Worm (Caenorhabditis elegans): ENCODE results near the gene Y67D8C.2.

DNA sequence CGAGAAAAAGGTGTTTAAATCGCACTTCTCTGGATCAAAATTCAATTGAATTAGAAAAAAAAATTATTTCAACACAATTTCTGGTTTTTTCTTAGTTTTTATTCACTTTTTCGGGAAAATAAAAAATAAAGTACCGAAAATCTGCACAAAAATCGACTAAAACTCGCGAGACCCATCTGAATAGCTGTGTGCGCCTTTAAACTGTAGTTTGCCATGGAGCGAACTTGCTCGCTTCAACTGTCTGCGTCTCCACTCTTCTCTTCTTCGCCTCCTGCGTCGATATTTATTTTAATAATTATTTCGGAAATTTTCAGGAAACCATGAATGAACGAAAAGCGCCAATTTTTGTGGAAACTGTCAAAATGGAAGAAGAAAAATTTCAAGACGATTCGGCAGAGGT is 16.2 kb upstream of the Y67D8C.2 start:
- no peak for TF ChIP-seq unc-62 (GFP tag; optimal IDR thresholded peaks at IDR 0.05)
- TF ChIP-seq aly-2 (tag; optimal IDR thresholded peaks at IDR 0.05): no peak
- TF ChIP-seq ceh-16 (tag; optimal IDR thresholded peaks at IDR 0.05): no peak
- TF ChIP-seq snpc-4 (tag; optimal IDR thresholded peaks at IDR 0.05): no peak
- TF ChIP-seq nhr-10 (tag; optimal IDR thresholded peaks at IDR 0.05): no peak
- TF ChIP-seq egl-27 (tag; optimal IDR thresholded peaks at IDR 0.05): no peak
- no peak for TF ChIP-seq nhr-11 (tag; optimal IDR thresholded peaks at IDR 0.05)
- TF ChIP-seq mab-5 (tag; optimal IDR thresholded peaks at IDR 0.05): no peak

Measured in whole organism, L2 larva.